Worm (Caenorhabditis elegans): Measurements from ENCODE around the gene gcn-1.

DNA sequence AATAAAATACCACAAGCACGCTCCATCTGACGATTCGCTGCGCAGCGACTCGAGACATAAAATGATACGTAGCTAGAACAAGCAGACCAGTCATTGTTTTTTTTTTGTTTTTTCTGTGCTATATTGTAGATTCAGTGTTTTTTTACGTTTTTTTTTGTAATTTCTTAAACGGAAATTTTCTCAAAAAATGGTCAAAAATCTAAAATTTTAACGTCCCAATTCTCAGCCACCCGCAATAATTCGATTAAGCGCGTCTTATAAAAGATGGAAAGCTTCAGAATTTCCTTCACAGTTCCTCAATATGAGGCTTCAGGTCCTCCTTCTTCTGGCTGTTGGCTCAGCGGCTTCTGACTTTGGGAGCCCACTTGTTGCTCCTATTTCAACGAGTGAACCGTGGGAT lies 34.2 kb upstream of the gcn-1 start, which contains the start of gene Y48G9A.6:
- TF ChIP-seq fkh-10 (GFP tag; optimal IDR thresholded peaks at IDR 0.05) (no peak), pqm-1 (tag; optimal IDR thresholded peaks at IDR 0.05) (no peak), zip-5 (tag; optimal IDR thresholded peaks at IDR 0.05) (no peak)
